Worm (Caenorhabditis elegans) whole organism, L2 larva: ENCODE results near the gene T02D1.9.

ENCODE experiments used
- lsy-2 ChIP-seq, 2 experiments: fragments of 150-350 bp in 1 of 2; sonication (generic microtip) in 1 of 2; optimal IDR thresholded peaks; 2 replicates each; lab custom pipeline; 2014 to 2017; ENCODE audit warnings: missing biosample characterization in 2 of 2, missing genetic modification characterization in 2 of 2
- nhr-10 ChIP-seq: sonication (generic microtip); optimal IDR thresholded peaks from 2 replicates; lab custom pipeline; 2017; ENCODE audit warnings: missing biosample characterization, missing genetic modification characterization
- sem-4 ChIP-seq: fragments of 150-350 bp; optimal IDR thresholded peaks from 2 replicates; lab custom pipeline; 2014; ENCODE audit warnings: missing biosample characterization, missing genetic modification reagents, missing genetic modification characterization
- ztf-11 ChIP-seq: sonication (generic microtip); optimal IDR thresholded peaks from 2 replicates; lab custom pipeline; 2017; ENCODE audit warnings: missing biosample characterization, missing genetic modification characterization

- TF ChIP-seq lsy-2 (tag; optimal IDR thresholded peaks at IDR 0.05; lab: Kevin White, UChicago) (no peak), ztf-11 (tag; lab: Kevin White, UChicago) (no peak), nhr-10 (tag; lab: Kevin White, UChicago) (no peak), sem-4 (tag; lab: Kevin White, UChicago) (no peak)
These were observed 20.0 kb upstream of the T02D1.9 start, which contains the start of gene C06A12.3 for ce11 chrIV:17427423-17427822.
